Worm (Caenorhabditis elegans) whole organism, L3 larva: Measurements from ENCODE around the gene tor-2.

Experiments
- R02D3.7 ChIP-seq: fragments of 150-350 bp; optimal IDR thresholded peaks from 2 replicates; lab custom pipeline; 2014; ENCODE audit warnings: missing biosample characterization, missing genetic modification characterization
- ZK546.5 ChIP-seq: sonication (generic microtip); optimal IDR thresholded peaks from 2 replicates; lab custom pipeline; 2017; ENCODE audit warnings: missing biosample characterization, missing genetic modification characterization
- ama-1 ChIP-seq: fragments of 150-350 bp; optimal IDR thresholded peaks from 2 replicates; lab custom pipeline; 2018
- ceh-28 ChIP-seq: fragments of 150-350 bp; optimal IDR thresholded peaks from 2 replicates; lab custom pipeline; 2014; ENCODE audit warnings: missing biosample characterization, missing genetic modification reagents, missing genetic modification characterization
- ceh-82 ChIP-seq: fragments of 150-350 bp; optimal IDR thresholded peaks from 2 replicates; lab custom pipeline; 2014; ENCODE audit warnings: missing biosample characterization, missing genetic modification characterization
- ceh-9 ChIP-seq: sonication (generic microtip); optimal IDR thresholded peaks from 2 replicates; lab custom pipeline; 2018; ENCODE audit warnings: missing biosample characterization, missing genetic modification characterization
- daf-12 ChIP-seq: fragments of 150-350 bp; optimal IDR thresholded peaks from 2 replicates; lab custom pipeline; 2014; ENCODE audit warnings: missing biosample characterization, missing genetic modification reagents, missing genetic modification characterization
- egl-5 ChIP-seq: fragments of 150-350 bp; optimal IDR thresholded peaks from 2 replicates; lab custom pipeline; 2017; ENCODE audit warnings: missing biosample characterization, missing genetic modification reagents, missing genetic modification characterization, inconsistent platforms
- elt-2 ChIP-seq: sonication (generic microtip); optimal IDR thresholded peaks from 2 replicates; lab custom pipeline; 2016; ENCODE audit warnings: missing genetic modification reagents, mild to moderate bottlenecking, missing genetic modification characterization, missing compliant biosample characterization
- elt-3 ChIP-seq, 3 experiments: fragments of 150-350 bp in 1 of 3; sonication (generic microtip) in 2 of 3; optimal IDR thresholded peaks; 2 replicates in 2 of 3; 4 replicates in 1 of 3; lab custom pipeline; 2014 to 2017; ENCODE audit warnings: missing biosample characterization in 3 of 3, missing genetic modification characterization in 3 of 3
- eor-1 ChIP-seq, 2 experiments: fragments of 150-350 bp; optimal IDR thresholded peaks; 2 replicates each; lab custom pipeline; 2014 to 2018; ENCODE audit warnings: missing biosample characterization in 2 of 2, missing genetic modification characterization in 2 of 2
- fkh-10 ChIP-seq: sonication (generic microtip); optimal IDR thresholded peaks from 2 replicates; lab custom pipeline; 2017; ENCODE audit warnings: missing biosample characterization, missing genetic modification reagents, missing genetic modification characterization
- fos-1 ChIP-seq: fragments of 150-350 bp; optimal IDR thresholded peaks from 2 replicates; lab custom pipeline; 2014; ENCODE audit warnings: missing biosample characterization, missing genetic modification characterization
- hmg-11 ChIP-seq: sonication (generic microtip); optimal IDR thresholded peaks from 2 replicates; lab custom pipeline; 2016; ENCODE audit warnings: missing genetic modification characterization, missing compliant biosample characterization
- jun-1 ChIP-seq: fragments of 150-350 bp; optimal IDR thresholded peaks from 2 replicates; lab custom pipeline; 2014; ENCODE audit warnings: missing biosample characterization, missing genetic modification reagents, missing genetic modification characterization
- lin-15B ChIP-seq: fragments of 150-350 bp; optimal IDR thresholded peaks from 2 replicates; lab custom pipeline; 2014; ENCODE audit warnings: missing biosample characterization, missing genetic modification characterization
- lin-39 ChIP-seq: fragments of 150-350 bp; optimal IDR thresholded peaks from 2 replicates; lab custom pipeline; 2018; ENCODE audit warnings: missing biosample characterization, missing genetic modification reagents, missing genetic modification characterization
- mdl-1 ChIP-seq: fragments of 150-350 bp; optimal IDR thresholded peaks from 2 replicates; lab custom pipeline; 2014; ENCODE audit warnings: missing biosample characterization, missing genetic modification characterization
- mml-1 ChIP-seq: fragments of 150-350 bp; sonication (generic microtip); optimal IDR thresholded peaks from 3 replicates; lab custom pipeline; 2014; ENCODE audit warnings: missing biosample characterization, missing genetic modification characterization
- nfya-1 ChIP-seq: sonication (generic microtip); optimal IDR thresholded peaks from 2 replicates; lab custom pipeline; 2017; ENCODE audit warnings: missing genetic modification characterization, mild to moderate bottlenecking, missing compliant biosample characterization, antibody characterized with exemption, moderate library complexity; ENCODE audit not compliant: insufficient read depth
- nhr-11 ChIP-seq: fragments of 150-350 bp; optimal IDR thresholded peaks from 2 replicates; lab custom pipeline; 2014; ENCODE audit warnings: missing biosample characterization, missing genetic modification characterization
- nhr-12 ChIP-seq: fragments of 150-350 bp; optimal IDR thresholded peaks from 2 replicates; lab custom pipeline; 2014; ENCODE audit warnings: missing biosample characterization, missing genetic modification characterization
- nhr-23 ChIP-seq: fragments of 150-350 bp; optimal IDR thresholded peaks from 2 replicates; lab custom pipeline; 2014; ENCODE audit warnings: missing biosample characterization, missing genetic modification reagents, missing genetic modification characterization
- nhr-25 ChIP-seq: sonication (generic microtip); optimal IDR thresholded peaks from 2 replicates; lab custom pipeline; 2017; ENCODE audit warnings: missing biosample characterization, missing genetic modification characterization
- nhr-28 ChIP-seq: fragments of 150-350 bp; optimal IDR thresholded peaks from 2 replicates; lab custom pipeline; 2014; ENCODE audit warnings: missing biosample characterization, missing genetic modification characterization
- nhr-43 ChIP-seq: sonication (generic microtip); optimal IDR thresholded peaks from 2 replicates; lab custom pipeline; 2016; ENCODE audit warnings: mild to moderate bottlenecking, missing genetic modification characterization, missing compliant biosample characterization; ENCODE audit not compliant: poor library complexity, severe bottlenecking
- nhr-67 ChIP-seq: fragments of 150-350 bp; optimal IDR thresholded peaks from 2 replicates; lab custom pipeline; 2014; ENCODE audit warnings: missing biosample characterization, missing genetic modification characterization
- pha-4 ChIP-seq: fragments of 150-350 bp; optimal IDR thresholded peaks from 2 replicates; lab custom pipeline; 2014; ENCODE audit warnings: missing biosample characterization, missing genetic modification reagents, missing genetic modification characterization
- pqm-1 ChIP-seq: fragments of 150-350 bp; optimal IDR thresholded peaks from 2 replicates; lab custom pipeline; 2017; ENCODE audit warnings: missing biosample characterization, missing genetic modification characterization, inconsistent platforms
- sea-2 ChIP-seq: fragments of 150-350 bp; sonication (generic microtip); optimal IDR thresholded peaks from 4 replicates; lab custom pipeline; 2014; ENCODE audit warnings: missing biosample characterization, missing genetic modification reagents, missing genetic modification characterization
- skn-1 ChIP-seq: fragments of 150-350 bp; optimal IDR thresholded peaks from 2 replicates; lab custom pipeline; 2014; ENCODE audit warnings: missing biosample characterization, missing genetic modification characterization
- snpc-4 ChIP-seq: fragments of 150-350 bp; optimal IDR thresholded peaks from 2 replicates; lab custom pipeline; 2014; ENCODE audit warnings: missing biosample characterization, missing genetic modification characterization
- tbx-2 ChIP-seq: sonication (generic microtip); optimal IDR thresholded peaks from 2 replicates; lab custom pipeline; 2016; ENCODE audit warnings: mild to moderate bottlenecking, missing genetic modification characterization, missing compliant biosample characterization
- unc-39 ChIP-seq: sonication (generic microtip); optimal IDR thresholded peaks from 4 replicates; lab custom pipeline; 2017; ENCODE audit warnings: missing biosample characterization, missing genetic modification characterization
- unc-62 ChIP-seq: fragments of 150-350 bp; sonication (generic microtip); optimal IDR thresholded peaks from 4 replicates; lab custom pipeline; 2014; ENCODE audit warnings: missing biosample characterization, missing genetic modification reagents, missing genetic modification characterization
- zag-1 ChIP-seq: fragments of 150-350 bp; optimal IDR thresholded peaks from 2 replicates; lab custom pipeline; 2014; ENCODE audit warnings: missing biosample characterization, missing genetic modification characterization
- ztf-4 ChIP-seq: fragments of 150-350 bp; optimal IDR thresholded peaks from 2 replicates; lab custom pipeline; 2014; ENCODE audit warnings: missing biosample characterization, missing genetic modification characterization

The tor-2 gene

DNA sequence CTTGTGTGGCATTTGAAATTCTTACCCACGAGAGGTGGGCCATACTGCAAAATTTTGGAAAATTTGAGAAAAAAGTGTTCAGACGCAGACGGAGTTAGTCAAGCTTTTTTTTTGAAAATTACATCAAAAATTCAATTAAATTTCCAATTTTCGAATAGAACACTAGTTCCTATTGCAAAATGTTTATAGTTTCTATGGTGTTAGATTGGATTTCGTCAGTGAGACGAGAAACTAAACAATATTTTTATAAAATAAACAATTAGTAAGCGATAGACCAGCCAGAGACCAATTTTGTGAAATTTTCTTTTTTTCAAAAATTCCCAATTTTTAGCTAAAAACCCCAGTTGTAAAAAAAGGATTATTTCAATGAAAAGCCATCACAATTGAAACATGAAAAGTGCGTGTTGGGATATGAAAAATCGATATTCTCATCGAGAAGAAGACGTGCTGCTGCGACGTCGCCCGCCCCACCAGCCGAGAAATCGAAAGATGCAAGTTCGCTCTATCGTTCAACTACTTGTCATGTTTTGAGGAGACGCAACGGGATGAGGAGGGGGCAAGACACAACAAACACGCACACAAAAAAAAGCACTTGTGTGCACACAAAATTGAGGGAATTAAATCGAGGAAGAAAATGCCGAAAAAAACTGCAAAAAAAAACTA, 4.0 kb downstream of the tor-2 start, which contains the start of gene dnbp-1:
Gene dnbp-1, minus strand, starts transcription at position 51 of the 663 bp plus-strand sequence.
- TF ChIP-seq nhr-25 (tag; lab: Kevin White, UChicago): peak; percentile 30
- TF ChIP-seq lin-15B (tag; lab: Kevin White, UChicago): peak; percentile 90
- no peak for TF ChIP-seq ztf-4 (tag; lab: Kevin White, UChicago)
- TF ChIP-seq pha-4: peak; percentile 86
- no peak for TF ChIP-seq nhr-67 (tag; lab: Kevin White, UChicago)
- TF ChIP-seq fkh-10 (GFP tag; lab: Kevin White, UChicago): peak; percentile 63
- TF ChIP-seq lin-39: peak; percentile 80
- peak; percentile 5 for TF ChIP-seq skn-1 (tag; lab: Kevin White, UChicago)
- TF ChIP-seq sea-2 (GFP tag; lab: Kevin White, UChicago): peak; percentile 48
- TF ChIP-seq nfya-1 (tag; lab: Kevin White, UChicago): peak; percentile 86
- TF ChIP-seq snpc-4 (tag; lab: Kevin White, UChicago): peak; percentile 87
- TF ChIP-seq elt-2 (tag; lab: Kevin White, UChicago): peak; percentile 55
- TF ChIP-seq egl-5 (tag; lab: Kevin White, UChicago): peak; percentile 78
- peak; percentile 76 for TF ChIP-seq ceh-28
- no peak for TF ChIP-seq daf-12 (tag; lab: Kevin White, UChicago)
- peak; percentile 75 for TF ChIP-seq hmg-11 (tag; lab: Kevin White, UChicago)

DNA sequence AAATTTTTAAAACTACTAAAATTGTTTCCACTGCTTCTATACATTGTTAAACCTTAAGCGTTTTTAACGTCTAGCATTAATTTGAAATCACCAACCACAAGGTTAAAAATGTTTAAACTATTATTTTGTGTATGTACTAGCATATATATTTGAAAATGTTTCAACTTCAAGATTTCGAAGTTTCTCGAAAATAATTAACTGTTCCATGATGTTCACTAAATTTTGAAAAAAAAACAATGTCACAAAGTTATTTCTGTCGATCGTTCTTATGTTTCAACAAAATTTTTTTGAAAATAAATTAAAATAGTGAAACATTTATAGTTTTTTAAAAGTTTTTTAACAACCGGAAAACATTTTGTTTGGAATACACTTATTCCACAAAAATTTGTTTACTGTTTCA, 29.4 kb downstream of the tor-2 start:
- no peak for TF ChIP-seq ZK546.5 (tag; lab: Kevin White, UChicago)
- no peak for TF ChIP-seq nhr-25 (tag; lab: Kevin White, UChicago)
- no peak for TF ChIP-seq skn-1 (tag; lab: Kevin White, UChicago)
- TF ChIP-seq nhr-12 (tag; lab: Kevin White, UChicago): no peak
- no peak for TF ChIP-seq nhr-23 (tag; lab: Kevin White, UChicago)
- TF ChIP-seq fos-1 (tag; lab: Kevin White, UChicago): no peak
- TF ChIP-seq unc-62 (GFP tag; lab: Kevin White, UChicago): no peak
- TF ChIP-seq jun-1: no peak
- no peak for TF ChIP-seq zag-1
- TF ChIP-seq nfya-1 (tag; lab: Kevin White, UChicago): no peak
- TF ChIP-seq mdl-1 (tag; lab: Kevin White, UChicago): no peak
- TF ChIP-seq ceh-82 (tag; lab: Kevin White, UChicago): no peak
- TF ChIP-seq pha-4: no peak
- TF ChIP-seq R02D3.7: no peak
- no peak for TF ChIP-seq elt-3 (tag; optimal IDR thresholded peaks at IDR 0.05; lab: Kevin White, UChicago)

DNA sequence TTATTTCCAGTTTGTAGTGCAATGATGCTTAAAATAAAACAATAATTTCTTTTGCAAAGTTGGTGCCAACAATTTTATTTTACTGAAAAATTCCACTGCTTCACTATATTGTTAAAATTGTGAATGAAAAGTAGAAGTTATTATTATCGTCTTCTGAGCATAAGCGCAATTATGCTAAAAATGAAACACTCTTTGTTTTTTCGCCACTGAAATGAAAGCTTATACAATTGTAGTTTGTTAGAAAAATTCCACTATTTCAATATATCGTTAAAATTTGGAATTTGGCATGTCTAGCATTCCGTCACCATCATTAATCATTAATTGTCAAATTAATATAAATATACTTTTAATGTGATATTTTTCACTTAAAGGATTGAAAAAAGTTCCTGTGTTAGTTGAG, 30.0 kb downstream of the tor-2 start:
- TF ChIP-seq ama-1 (lab: Kevin White, UChicago) (no peak), elt-3 (tag; optimal IDR thresholded peaks at IDR 0.05; lab: Kevin White, UChicago) (no peak), ceh-9 (no peak), tbx-2 (no peak), nhr-11 (no peak), sea-2 (GFP tag; lab: Kevin White, UChicago) (no peak), snpc-4 (tag; lab: Kevin White, UChicago) (no peak), R02D3.7 (no peak), nhr-67 (tag; lab: Kevin White, UChicago) (no peak)

DNA sequence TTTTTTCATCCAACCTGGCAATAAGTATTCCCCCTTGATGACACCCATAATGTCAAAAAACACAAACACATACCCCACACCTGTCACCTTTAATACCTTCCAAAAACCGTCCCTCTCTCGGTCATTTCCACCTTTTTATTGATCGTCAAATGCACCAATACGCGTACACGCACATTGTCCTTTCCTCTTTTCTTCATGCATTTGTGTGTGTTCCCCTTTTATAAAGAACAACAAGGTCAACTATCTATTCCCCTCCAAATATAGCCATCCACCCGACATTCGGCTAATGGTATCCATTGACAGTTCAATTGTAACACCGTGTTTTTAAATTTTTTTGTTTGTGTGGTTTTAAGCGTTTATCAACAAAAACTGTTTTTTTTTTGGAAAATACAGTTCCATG, 38.8 kb downstream of the tor-2 start:
- TF ChIP-seq R02D3.7 (no peak), lin-15B (tag; lab: Kevin White, UChicago) (no peak), nhr-23 (tag; lab: Kevin White, UChicago) (no peak), egl-5 (tag; lab: Kevin White, UChicago) (no peak), snpc-4 (tag; lab: Kevin White, UChicago) (no peak), skn-1 (tag; lab: Kevin White, UChicago) (no peak), nhr-12 (tag; lab: Kevin White, UChicago) (no peak), lin-39 (no peak), ceh-82 (tag; lab: Kevin White, UChicago) (no peak), pqm-1 (tag; lab: Kevin White, UChicago) (no peak), ama-1 (lab: Kevin White, UChicago) (no peak), hmg-11 (tag; lab: Kevin White, UChicago) (no peak)
- TF ChIP-seq, all 47 proteins: peak for 0

DNA sequence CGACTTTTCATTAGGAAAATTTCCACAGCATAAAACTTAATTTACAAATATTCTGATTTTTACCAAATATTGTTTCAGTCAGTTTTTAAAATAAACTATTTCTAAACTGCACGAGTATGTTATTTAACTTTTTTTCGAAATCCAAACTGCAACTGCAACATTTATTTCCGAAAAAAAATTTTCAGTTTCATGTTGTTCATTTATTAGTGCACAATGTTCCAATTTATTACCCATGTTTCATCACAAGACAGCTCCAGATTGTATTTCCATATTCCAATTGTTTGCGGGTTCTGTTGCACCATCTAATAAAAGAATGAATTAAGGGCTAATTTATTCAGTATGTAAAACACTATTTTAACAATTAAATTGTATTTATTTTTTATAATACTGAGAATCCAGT, 42.3 kb downstream of the tor-2 start:
- TF ChIP-seq fkh-10 (GFP tag; lab: Kevin White, UChicago): no peak
- TF ChIP-seq nhr-67 (tag; lab: Kevin White, UChicago): no peak
- TF ChIP-seq tbx-2: no peak
- TF ChIP-seq sea-2 (GFP tag; lab: Kevin White, UChicago): no peak
- no peak for TF ChIP-seq nhr-43 (tag; lab: Kevin White, UChicago)
- no peak for TF ChIP-seq ZK546.5 (tag; lab: Kevin White, UChicago)
- TF ChIP-seq eor-1 (tag; optimal IDR thresholded peaks at IDR 0.05; lab: Kevin White, UChicago): no peak
- TF ChIP-seq nfya-1 (tag; lab: Kevin White, UChicago): no peak
- no peak for TF ChIP-seq mdl-1 (tag; lab: Kevin White, UChicago)
- TF ChIP-seq unc-39 (tag; lab: Kevin White, UChicago): no peak
- TF ChIP-seq unc-62 (GFP tag; lab: Kevin White, UChicago): no peak
- no peak for TF ChIP-seq nhr-28 (tag; lab: Kevin White, UChicago)
- no peak for TF ChIP-seq ceh-9
- TF ChIP-seq zag-1: no peak
- no peak for TF ChIP-seq mml-1
